Worm (Caenorhabditis elegans) whole organism, young adult: Measurements from ENCODE around the gene chw-1.
A peak's percentile ranks its signal among the peaks of the same experiment; 100 is the strongest.

Experiments
- B0261.1 ChIP-seq: sonication (generic microtip); optimal IDR thresholded peaks from 2 replicates; lab custom pipeline; 2016; ENCODE audit warnings: mild to moderate bottlenecking, missing genetic modification characterization, moderate library complexity, missing compliant biosample characterization
- D2030.7 ChIP-seq: fragments of 200-800 bp; sonication (Bioruptor generic); IDR thresholded peaks from 2 replicates; pipeline ENCODE4 v1.3.6; 2022; ENCODE audit warnings: missing genetic modification reagents, missing genetic modification characterization, missing compliant biosample characterization
- F37B4.10 ChIP-seq: fragments of 200-800 bp; sonication (Bioruptor generic); IDR thresholded peaks from 2 replicates; pipeline ENCODE4 v1.3.6; 2022; ENCODE audit warnings: missing genetic modification characterization, missing compliant biosample characterization
- K12H6.12 ChIP-seq: fragments of 200-800 bp; sonication (Bioruptor generic); optimal IDR thresholded peaks from 2 replicates; lab custom pipeline; 2018; ENCODE audit warnings: mild to moderate bottlenecking, missing genetic modification characterization, missing compliant biosample characterization
- T07F8.4 ChIP-seq: sonication (generic microtip); optimal IDR thresholded peaks from 2 replicates; lab custom pipeline; 2016; ENCODE audit warnings: mild to moderate bottlenecking, missing genetic modification characterization, moderate library complexity, missing compliant biosample characterization
- aptf-3 ChIP-seq: fragments of 200-800 bp; sonication (Bioruptor generic); IDR thresholded peaks from 2 replicates; pipeline ENCODE4 v1.3.6; 2022; ENCODE audit warnings: missing genetic modification characterization, missing compliant biosample characterization
- bed-2 ChIP-seq: fragments of 200-800 bp; sonication (Bioruptor generic); IDR thresholded peaks from 2 replicates; pipeline ENCODE4 v1.3.6; 2022; ENCODE audit warnings: missing genetic modification reagents, missing genetic modification characterization, missing compliant biosample characterization
- cebp-1 ChIP-seq, 2 experiments: fragments of 200-800 bp in 1 of 2; sonication (Bioruptor generic) in 1 of 2; sonication (generic microtip) in 1 of 2; IDR thresholded peaks in 1 of 2; optimal IDR thresholded peaks in 1 of 2; 2 replicates each; pipeline versions ENCODE4 v1.3.6 to Lab custom; 2017 to 2022; ENCODE audit warnings: missing compliant biosample characterization in 2 of 2, missing genetic modification characterization in 2 of 2, mild to moderate bottlenecking in 1 of 2, missing genetic modification reagents in 1 of 2, moderate library complexity in 1 of 2
- ceh-100 ChIP-seq: fragments of 200-800 bp; sonication (Bioruptor generic); IDR thresholded peaks from 2 replicates; pipeline ENCODE4 v1.3.6; 2022; ENCODE audit warnings: missing genetic modification reagents, missing genetic modification characterization, missing compliant biosample characterization
- ceh-79 ChIP-seq: sonication (generic microtip); optimal IDR thresholded peaks from 2 replicates; lab custom pipeline; 2017; ENCODE audit warnings: mild to moderate bottlenecking, missing genetic modification characterization, missing compliant biosample characterization
- chd-7 ChIP-seq: sonication (generic microtip); optimal IDR thresholded peaks from 2 replicates; lab custom pipeline; 2016; ENCODE audit warnings: mild to moderate bottlenecking, missing genetic modification characterization, moderate library complexity, missing compliant biosample characterization
- ekl-4 ChIP-seq: fragments of 200-800 bp; sonication (Bioruptor generic); IDR thresholded peaks from 2 replicates; pipeline ENCODE4 v1.3.6; 2022; ENCODE audit warnings: missing genetic modification reagents, missing genetic modification characterization, missing compliant biosample characterization
- fkh-3 ChIP-seq: sonication (generic microtip); optimal IDR thresholded peaks from 2 replicates; lab custom pipeline; 2016; ENCODE audit warnings: mild to moderate bottlenecking, missing genetic modification characterization, missing compliant biosample characterization
- let-607 ChIP-seq, 2 experiments: fragments of 200-800 bp in 1 of 2; sonication (Bioruptor generic) in 1 of 2; sonication (generic microtip) in 1 of 2; optimal IDR thresholded peaks; 2 replicates each; lab custom pipeline; 2016 to 2018; ENCODE audit warnings: mild to moderate bottlenecking in 2 of 2, missing compliant biosample characterization in 2 of 2, missing genetic modification characterization in 2 of 2, moderate library complexity in 2 of 2, missing genotype in 1 of 2
- mel-28 ChIP-seq: sonication (generic microtip); optimal IDR thresholded peaks from 2 replicates; lab custom pipeline; 2016; ENCODE audit warnings: borderline replicate concordance, mild to moderate bottlenecking, missing genetic modification characterization, missing compliant biosample characterization
- nfyb-1 ChIP-seq: fragments of 200-800 bp; sonication (Bioruptor generic); IDR thresholded peaks from 2 replicates; pipeline ENCODE4 v1.3.6; 2022; ENCODE audit warnings: missing genetic modification reagents, missing genetic modification characterization, missing compliant biosample characterization
- nhr-27 ChIP-seq: fragments of 200-800 bp; sonication (Bioruptor generic); optimal IDR thresholded peaks from 2 replicates; lab custom pipeline; 2018; ENCODE audit warnings: mild to moderate bottlenecking, missing genetic modification characterization, moderate library complexity, missing compliant biosample characterization
- nhr-80 ChIP-seq: sonication (generic microtip); optimal IDR thresholded peaks from 2 replicates; lab custom pipeline; 2016; ENCODE audit warnings: missing genetic modification characterization, missing compliant biosample characterization
- rcor-1 ChIP-seq: fragments of 200-800 bp; sonication (Bioruptor generic); IDR thresholded peaks from 2 replicates; pipeline ENCODE4 v1.3.6; 2022; ENCODE audit warnings: missing genetic modification reagents, missing genetic modification characterization, missing compliant biosample characterization
- rpc-1 ChIP-seq, 2 experiments: fragments of 150-350 bp in 1 of 2; sonication (generic microtip) in 1 of 2; optimal IDR thresholded peaks; 2 replicates each; lab custom pipeline; 2014 to 2018; ENCODE audit warnings: missing biosample characterization in 1 of 2, missing genetic modification characterization in 1 of 2, missing genetic modification reagents in 1 of 2, missing genotype in 1 of 2
- somi-1 ChIP-seq: fragments of 200-800 bp; sonication (Bioruptor generic); optimal IDR thresholded peaks from 2 replicates; lab custom pipeline; 2018; ENCODE audit warnings: mild to moderate bottlenecking, missing genetic modification characterization, missing compliant biosample characterization
- tbx-9 ChIP-seq: sonication (generic microtip); optimal IDR thresholded peaks from 2 replicates; lab custom pipeline; 2016; ENCODE audit warnings: borderline replicate concordance, missing genetic modification characterization, inconsistent platforms, missing compliant biosample characterization
- tlf-1 ChIP-seq: fragments of 200-800 bp; sonication (Bioruptor generic); optimal IDR thresholded peaks from 2 replicates; lab custom pipeline; 2018; ENCODE audit warnings: mild to moderate bottlenecking, missing genetic modification characterization, missing compliant biosample characterization
- zim-3 ChIP-seq: sonication (generic microtip); optimal IDR thresholded peaks from 2 replicates; lab custom pipeline; 2017; ENCODE audit warnings: mild to moderate bottlenecking, missing genetic modification characterization, moderate library complexity, missing compliant biosample characterization
- ztf-18 ChIP-seq: sonication (generic microtip); optimal IDR thresholded peaks from 2 replicates; lab custom pipeline; 2016; ENCODE audit warnings: missing genotype, mild to moderate bottlenecking, missing genetic modification characterization, missing compliant biosample characterization
- ztf-26 ChIP-seq: sonication (generic microtip); optimal IDR thresholded peaks from 2 replicates; lab custom pipeline; 2017; ENCODE audit warnings: missing genetic modification characterization, missing compliant biosample characterization
- ztf-3 ChIP-seq: fragments of 200-800 bp; sonication (Bioruptor generic); optimal IDR thresholded peaks from 2 replicates; lab custom pipeline; 2018; ENCODE audit warnings: mild to moderate bottlenecking, missing genetic modification characterization, missing compliant biosample characterization

chw-1 gene

DNA sequence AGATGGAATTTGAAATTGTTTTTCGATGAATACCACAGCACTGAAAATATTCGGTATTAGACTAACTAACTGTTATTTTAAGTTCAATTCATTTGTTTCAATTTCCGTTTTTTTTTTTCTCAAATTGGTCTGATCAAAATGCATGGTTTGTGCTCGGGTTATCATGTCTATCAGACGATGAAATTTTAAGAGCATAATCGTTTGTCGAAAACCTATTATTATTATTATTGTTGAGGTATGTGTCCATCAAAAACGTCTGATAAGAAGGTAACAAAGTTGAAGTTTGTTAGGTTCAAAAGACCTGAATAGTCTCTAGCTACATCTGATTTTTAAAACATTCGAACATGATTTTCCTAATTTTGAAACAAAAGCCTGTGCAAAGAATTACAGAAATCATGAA lies 21.9 kb downstream of the chw-1 start:
- TF ChIP-seq B0261.1 (tag; lab: Kevin White, UChicago) (no peak), nhr-80 (tag; lab: Kevin White, UChicago) (peak; percentile 85)

DNA sequence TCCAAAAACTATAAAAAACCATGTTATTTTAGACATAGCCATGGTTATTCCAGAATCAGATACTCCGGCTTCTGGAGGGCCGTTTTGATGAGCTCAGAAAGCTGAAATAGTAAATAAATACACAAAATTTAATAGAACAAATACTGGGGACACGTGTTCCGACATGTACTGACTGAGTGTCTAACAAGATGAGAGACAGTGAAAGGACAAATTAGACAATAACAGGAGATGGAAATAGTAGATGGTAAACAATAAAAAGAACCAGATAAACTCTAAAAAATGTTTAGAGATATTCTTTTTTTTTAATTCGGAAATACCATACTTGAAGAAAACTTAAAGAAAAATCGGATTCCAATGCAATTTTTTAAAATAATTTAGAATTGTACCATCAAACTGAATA lies 22.6 kb downstream of the chw-1 start, which contains the start of gene Y32F6B.1:
Gene Y32F6B.1 (minus strand): TSS at position 101 of the 400 bp plus-strand sequence.
- no peak for TF ChIP-seq ztf-26
- no peak for TF ChIP-seq rcor-1 (GFP tag; lab: Robert Waterston, UW)
- TF ChIP-seq ekl-4, result no peak
- TF ChIP-seq chd-7 (tag; lab: Kevin White, UChicago), result no peak
- no peak for TF ChIP-seq T07F8.4 (tag; lab: Kevin White, UChicago)
- TF ChIP-seq nhr-27 (tag; lab: Kevin White, UChicago), result no peak
- no peak for TF ChIP-seq nfyb-1 (GFP tag; lab: Robert Waterston, UW)

DNA sequence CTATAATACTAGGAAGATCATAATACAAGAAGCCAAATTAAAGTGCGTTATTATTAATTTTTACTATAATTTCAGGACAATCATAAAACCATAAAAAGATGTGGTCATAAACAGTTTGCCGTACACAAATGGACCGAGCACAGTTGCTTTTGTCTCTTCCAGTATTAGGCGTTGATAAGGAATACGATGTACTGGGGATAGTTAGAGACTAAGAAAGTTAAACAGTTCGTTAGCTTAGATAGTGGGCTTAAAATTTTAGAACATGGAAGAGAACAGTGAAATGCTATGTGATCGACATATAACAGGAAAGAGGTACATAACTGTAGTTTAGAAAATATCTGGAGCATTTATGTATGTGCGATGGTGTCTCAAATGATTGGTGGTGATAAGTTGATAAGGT lies 23.3 kb downstream of the chw-1 start:
- TF ChIP-seq cebp-1 (GFP tag; IDR thresholded peaks at IDR 0.05; lab: Robert Waterston, UW) (no peak), cebp-1 (tag; optimal IDR thresholded peaks at IDR 0.05; lab: Kevin White, UChicago) (no peak), nhr-80 (tag; lab: Kevin White, UChicago) (peak; percentile 80)

DNA sequence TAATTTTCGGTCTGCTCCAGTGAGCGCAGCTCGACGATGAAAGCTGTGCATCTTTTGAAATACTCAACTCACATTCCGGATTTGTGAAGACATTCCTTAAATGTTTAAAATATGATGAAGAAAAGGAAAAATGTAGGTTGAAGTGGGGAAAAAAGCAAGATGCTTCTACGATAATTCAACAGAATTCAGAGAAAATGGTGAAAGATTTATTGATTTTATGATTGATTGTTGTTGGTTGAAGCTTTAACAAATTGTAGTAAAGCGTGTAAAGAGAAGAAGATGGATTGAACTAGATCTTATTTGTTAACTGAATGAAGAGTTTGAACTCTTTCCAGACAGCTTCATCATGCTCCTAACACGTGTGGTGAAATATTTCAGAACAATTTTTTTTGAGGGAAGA lies 27.9 kb downstream of the chw-1 start, which contains the start of gene ncx-5:
Gene ncx-5 (minus strand): TSS at position 101 of the 400 bp plus-strand sequence.
- TF ChIP-seq fkh-3 (tag; lab: Kevin White, UChicago) (no peak), D2030.7 (GFP tag; lab: Robert Waterston, UW) (no peak), somi-1 (GFP tag; lab: Kevin White, UChicago) (no peak), tlf-1 (GFP tag; lab: Kevin White, UChicago) (no peak), tbx-9 (tag; lab: Kevin White, UChicago) (no peak), rpc-1 (optimal IDR thresholded peaks at IDR 0.05; lab: Kevin White, UChicago) (no peak), rpc-1 (tag; optimal IDR thresholded peaks at IDR 0.05; lab: Kevin White, UChicago) (no peak), bed-2 (GFP tag; lab: Robert Waterston, UW) (no peak)

DNA sequence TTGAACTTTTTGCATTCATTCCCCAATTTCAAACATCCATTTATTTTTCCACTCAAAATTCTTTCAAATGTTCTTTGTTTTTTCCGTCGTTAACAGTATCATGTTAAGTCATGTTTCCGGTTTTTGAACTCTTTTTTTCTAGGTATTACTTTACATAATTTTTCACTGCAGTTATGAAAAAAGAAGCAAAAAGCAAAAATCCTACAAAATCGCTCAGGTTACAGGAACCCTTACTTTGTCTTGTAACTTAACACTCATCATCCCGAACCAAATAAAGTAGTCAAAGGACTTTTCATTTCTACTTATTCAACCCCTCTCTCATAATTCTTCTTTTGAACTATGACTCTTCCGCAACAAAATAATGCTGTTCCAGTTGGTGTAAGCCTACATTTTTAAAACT lies 29.4 kb downstream of the chw-1 start, which contains the start of gene aqp-5:
Gene aqp-5 (plus strand): TSS at position 301 of the 400 bp plus-strand sequence.
- no peak for TF ChIP-seq mel-28
- TF ChIP-seq let-607 (tag; optimal IDR thresholded peaks at IDR 0.05; lab: Kevin White, UChicago), result no peak
- TF ChIP-seq ztf-3 (GFP tag; lab: Kevin White, UChicago), result no peak
- TF ChIP-seq ceh-79, result no peak
- TF ChIP-seq rcor-1 (GFP tag; lab: Robert Waterston, UW), result no peak
- TF ChIP-seq zim-3, result no peak
- no peak for TF ChIP-seq nhr-27 (tag; lab: Kevin White, UChicago)

DNA sequence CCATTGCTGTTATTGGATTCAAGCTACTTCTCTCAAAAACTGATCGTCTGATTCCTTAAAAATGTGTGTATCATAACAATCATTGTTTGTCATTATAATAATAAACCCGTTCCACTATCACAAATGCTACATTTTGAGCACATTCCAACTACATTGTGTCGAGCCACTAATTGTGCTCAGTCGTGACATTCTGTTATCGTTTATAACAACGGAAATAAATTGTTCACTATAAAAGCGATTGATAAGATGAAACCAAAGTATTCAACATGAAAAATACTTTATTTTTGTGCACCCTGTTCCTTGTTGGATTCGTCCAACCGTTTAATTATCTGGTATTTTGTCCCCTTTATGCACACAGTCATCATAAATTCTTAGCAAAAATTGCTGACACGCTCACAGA lies 31.1 kb downstream of the chw-1 start, which contains the start of gene ugt-33:
Gene ugt-33 (plus strand): TSS at position 260 of the 400 bp plus-strand sequence.
- TF ChIP-seq nhr-80 (tag; lab: Kevin White, UChicago) (peak; percentile 47), K12H6.12 (tag; lab: Kevin White, UChicago) (no peak)
- TF ChIP-seq, all 124 proteins: peak for 1

DNA sequence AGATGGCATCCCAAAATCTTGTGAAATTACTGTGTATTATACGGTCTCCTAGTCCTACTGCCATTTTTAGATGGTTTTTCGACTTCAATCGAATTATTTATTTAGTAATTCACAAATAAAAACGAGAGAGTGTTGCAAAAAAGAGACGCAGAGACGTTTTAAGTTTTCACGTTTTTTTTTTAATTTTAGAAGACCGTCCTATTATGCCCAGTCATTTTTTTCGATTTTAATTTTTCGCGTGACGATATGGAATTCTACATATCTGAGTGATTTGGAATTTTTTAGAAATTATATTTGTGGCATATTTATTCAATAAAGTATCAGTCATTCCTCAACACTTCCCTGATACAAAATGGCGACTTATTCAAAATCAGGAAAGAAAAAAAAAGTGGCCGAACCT lies 34.7 kb downstream of the chw-1 start, which contains the start of gene C35A5.4:
Gene C35A5.4 (plus strand): TSS at position 301 of the 400 bp plus-strand sequence.
- TF ChIP-seq ceh-100 (GFP tag; lab: Robert Waterston, UW) (no peak), tlf-1 (GFP tag; lab: Kevin White, UChicago) (no peak), mel-28 (no peak), ztf-26 (no peak), ztf-18 (tag; lab: Kevin White, UChicago) (no peak), F37B4.10 (GFP tag; lab: Robert Waterston, UW) (no peak), aptf-3 (GFP tag; lab: Robert Waterston, UW) (no peak)
